Worm (Caenorhabditis elegans): ENCODE results near the gene dsb-3.

DNA sequence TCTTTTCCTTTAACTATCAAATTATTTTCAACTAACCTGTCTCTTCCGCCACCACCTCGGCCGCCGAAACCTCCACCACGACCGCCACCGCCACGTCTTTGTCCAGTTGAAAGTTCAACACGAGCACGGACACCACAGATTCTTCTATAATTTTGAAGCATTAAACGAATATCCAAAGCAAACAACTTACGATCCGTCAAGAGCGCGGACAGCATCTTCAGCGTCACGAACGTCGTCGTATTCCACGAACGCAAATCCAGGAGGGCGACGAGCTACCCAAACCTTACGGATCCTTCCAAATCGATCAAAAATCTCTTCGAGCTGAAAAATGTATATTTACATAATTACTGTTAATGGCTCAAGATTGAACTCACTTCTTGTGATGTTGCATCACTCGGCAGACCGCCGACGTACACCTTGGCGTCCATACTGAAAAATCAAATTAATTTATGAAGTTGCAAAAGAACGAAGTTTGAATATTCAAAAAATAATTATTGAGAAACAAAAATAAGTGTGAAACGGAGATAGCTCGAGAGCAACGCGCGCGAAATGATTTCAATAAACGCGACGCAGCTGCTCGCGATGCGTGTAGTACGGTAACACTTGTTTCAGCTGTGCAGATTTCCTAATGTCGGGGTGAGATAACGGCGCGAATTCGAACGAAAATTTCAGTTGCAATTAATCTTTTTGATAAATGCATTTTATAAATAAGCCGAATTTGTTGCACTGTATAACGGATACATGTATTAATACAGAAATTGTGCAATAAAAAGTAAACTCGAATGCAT is 31.6 kb upstream of the dsb-3 start, which contains the start of gene rsp-6:
- TF ChIP-seq ceh-14 (tag; optimal IDR thresholded peaks at IDR 0.05) (peak; percentile 52), ceh-48 (tag; optimal IDR thresholded peaks at IDR 0.05) (peak; percentile 9), tbx-2 (tag; optimal IDR thresholded peaks at IDR 0.05) (peak; percentile 79), F13H6.1 (tag; optimal IDR thresholded peaks at IDR 0.05) (no peak), ama-1 (optimal IDR thresholded peaks at IDR 0.05) (no peak)
